Fruit fly (Drosophila melanogaster) whole organism, embryonic: ENCODE results near the gene CG13690.

Experiments used
- C15 ChIP-seq: fragments of 200-800 bp; sonication (Bioruptor generic); IDR thresholded peaks from 3 replicates; pipeline ENCODE4 v1.3.6; 2022; ENCODE audit warnings: missing biosample characterization, missing genetic modification characterization
- CG10321 ChIP-seq: fragments of 200-800 bp; sonication (Bioruptor generic); IDR thresholded peaks from 2 replicates; pipeline ENCODE4 v1.3.6; 2022; ENCODE audit warnings: missing biosample characterization, missing genetic modification characterization
- CG10565 ChIP-seq: fragments of 200-800 bp; sonication (Bioruptor generic); optimal IDR thresholded peaks from 3 replicates; lab custom pipeline; 2016; ENCODE audit warnings: missing biosample characterization, mild to moderate bottlenecking, missing genetic modification characterization
- CG12071 ChIP-seq: fragments of 200-800 bp; sonication (Bioruptor generic); optimal IDR thresholded peaks from 3 replicates; lab custom pipeline; 2018; ENCODE audit warnings: missing biosample characterization, mild to moderate bottlenecking, missing genetic modification characterization
- CG12104 ChIP-seq: fragments of 200-800 bp; sonication (Bioruptor generic); optimal IDR thresholded peaks from 3 replicates; lab custom pipeline; 2016; ENCODE audit warnings: missing biosample characterization, missing genetic modification characterization
- CG12219 ChIP-seq: fragments of 200-800 bp; sonication (Bioruptor generic); optimal IDR thresholded peaks from 3 replicates; lab custom pipeline; 2018; ENCODE audit warnings: missing biosample characterization, mild to moderate bottlenecking, missing genetic modification characterization
- CG12299 ChIP-seq: fragments of 200-800 bp; sonication (Bioruptor generic); optimal IDR thresholded peaks from 2 replicates; lab custom pipeline; 2018; ENCODE audit warnings: missing biosample characterization, mild to moderate bottlenecking, missing genetic modification characterization
- CG13296 ChIP-seq: fragments of 200-800 bp; sonication (Bioruptor generic); optimal IDR thresholded peaks from 3 replicates; lab custom pipeline; 2018; ENCODE audit warnings: missing biosample characterization, mild to moderate bottlenecking, missing genetic modification characterization
- CG13424 ChIP-seq: fragments of 200-800 bp; sonication (Bioruptor generic); optimal IDR thresholded peaks from 2 replicates; lab custom pipeline; 2019; ENCODE audit warnings: missing biosample characterization, mild to moderate bottlenecking, missing genetic modification characterization, moderate library complexity
- CG1529 ChIP-seq: fragments of 200-800 bp; sonication (Bioruptor generic); optimal IDR thresholded peaks from 3 replicates; lab custom pipeline; 2018; ENCODE audit warnings: missing biosample characterization, missing genetic modification characterization
- CG16813 ChIP-seq: fragments of 200-800 bp; sonication (Bioruptor generic); IDR thresholded peaks from 3 replicates; pipeline ENCODE4 v1.3.6; 2022; ENCODE audit warnings: missing biosample characterization, missing genetic modification characterization; ENCODE audit not compliant: partially characterized antibody
- CG17328 ChIP-seq: fragments of 200-800 bp; sonication (Bioruptor generic); IDR thresholded peaks from 2 replicates; pipeline ENCODE4 v1.3.6; 2022; ENCODE audit warnings: missing biosample characterization, missing genetic modification characterization
- CG17385 ChIP-seq: fragments of 200-800 bp; sonication (Bioruptor generic); optimal IDR thresholded peaks from 3 replicates; lab custom pipeline; 2018; ENCODE audit warnings: missing biosample characterization, mild to moderate bottlenecking, missing genetic modification characterization
- CG17568 ChIP-seq: fragments of 200-800 bp; sonication (Bioruptor generic); optimal IDR thresholded peaks from 2 replicates; lab custom pipeline; 2018; ENCODE audit warnings: missing biosample characterization, mild to moderate bottlenecking, missing genetic modification characterization, moderate library complexity
- CG17829 ChIP-seq: fragments of 200-800 bp; optimal IDR thresholded peaks from 2 replicates; lab custom pipeline; 2019; ENCODE audit warnings: missing biosample characterization, mild to moderate bottlenecking, missing genetic modification characterization, moderate library complexity
- CG1792 ChIP-seq: fragments of 200-800 bp; sonication (Bioruptor generic); optimal IDR thresholded peaks from 2 replicates; lab custom pipeline; 2016; ENCODE audit warnings: missing biosample characterization, missing genetic modification characterization
- CG18011 ChIP-seq: fragments of 200-800 bp; sonication (Bioruptor generic); optimal IDR thresholded peaks from 2 replicates; lab custom pipeline; 2017; ENCODE audit warnings: missing biosample characterization, missing genetic modification characterization, mild to moderate bottlenecking, moderate library complexity, missing genotype
- CG1832 ChIP-seq: fragments of 200-800 bp; sonication (Bioruptor generic); optimal IDR thresholded peaks from 2 replicates; lab custom pipeline; 2017; ENCODE audit warnings: missing biosample characterization, mild to moderate bottlenecking, missing genetic modification characterization, inconsistent platforms
- CG3163 ChIP-seq: fragments of 200-800 bp; sonication (Bioruptor generic); optimal IDR thresholded peaks from 3 replicates; lab custom pipeline; 2016; ENCODE audit warnings: missing biosample characterization, missing genetic modification characterization
- CG4820 ChIP-seq: fragments of 200-800 bp; sonication (Bioruptor generic); optimal IDR thresholded peaks from 3 replicates; lab custom pipeline; 2016; ENCODE audit warnings: missing biosample characterization, missing genetic modification characterization
- CG7357 ChIP-seq: fragments of 200-800 bp; sonication (Bioruptor generic); IDR thresholded peaks from 3 replicates; pipeline ENCODE4 v1.3.6; 2022; ENCODE audit warnings: missing biosample characterization, missing genetic modification characterization
- CG9727 ChIP-seq: fragments of 200-800 bp; sonication (Bioruptor generic); optimal IDR thresholded peaks from 3 replicates; lab custom pipeline; 2017; ENCODE audit warnings: missing biosample characterization, mild to moderate bottlenecking, missing genetic modification characterization
- CTCF ChIP-seq: fragments of 200-800 bp; sonication (Bioruptor generic); optimal IDR thresholded peaks from 2 replicates; lab custom pipeline; 2017; ENCODE audit warnings: missing biosample characterization, mild to moderate bottlenecking, missing genetic modification characterization, moderate library complexity
- Dll ChIP-seq: fragments of 200-800 bp; sonication (Bioruptor generic); IDR thresholded peaks from 4 replicates; pipeline ENCODE4 v1.3.6; 2022; ENCODE audit warnings: missing biosample characterization, missing genetic modification characterization; ENCODE audit not compliant: partially characterized antibody
- Dref ChIP-seq: fragments of 200-800 bp; sonication (Bioruptor generic); IDR thresholded peaks from 2 replicates; pipeline ENCODE4 v1.3.6; 2022; ENCODE audit warnings: missing biosample characterization, missing genetic modification characterization
- Ets97D ChIP-seq: fragments of 200-800 bp; sonication (Bioruptor generic); optimal IDR thresholded peaks from 3 replicates; lab custom pipeline; 2016; ENCODE audit warnings: missing biosample characterization, missing genetic modification characterization
- Hmx ChIP-seq: fragments of 200-800 bp; sonication (Bioruptor generic); optimal IDR thresholded peaks from 2 replicates; lab custom pipeline; 2016; ENCODE audit warnings: missing biosample characterization, missing genetic modification characterization
- Jarid2 ChIP-seq: fragments of 200-800 bp; sonication (Bioruptor generic); optimal IDR thresholded peaks from 3 replicates; lab custom pipeline; 2017; ENCODE audit warnings: mild to moderate bottlenecking, missing biosample characterization, missing genetic modification reagents, missing genetic modification characterization
- Lpt ChIP-seq: fragments of >200 bp; optimal IDR thresholded peaks from 2 replicates; lab custom pipeline; 2018; ENCODE audit warnings: missing biosample characterization, missing genetic modification characterization
- NFAT ChIP-seq: fragments of 200-800 bp; sonication (Bioruptor generic); IDR thresholded peaks from 2 replicates; pipeline ENCODE4 v1.3.6; 2022; ENCODE audit warnings: missing biosample characterization, missing genetic modification characterization
- cwo ChIP-seq: fragments of 200-800 bp; sonication (Bioruptor generic); optimal IDR thresholded peaks from 3 replicates; lab custom pipeline; 2017; ENCODE audit warnings: missing biosample characterization, missing genetic modification characterization, mild to moderate bottlenecking, moderate library complexity, missing genetic modification reagents
- dimm ChIP-seq: fragments of 200-800 bp; sonication (Bioruptor generic); IDR thresholded peaks from 2 replicates; pipeline ENCODE4 v1.3.6; 2022; ENCODE audit warnings: missing biosample characterization, missing genetic modification characterization
- dm ChIP-seq: fragments of 200-800 bp; sonication (Bioruptor generic); optimal IDR thresholded peaks from 3 replicates; lab custom pipeline; 2016; ENCODE audit warnings: missing biosample characterization, missing genetic modification characterization
- fd3F ChIP-seq: fragments of 200-800 bp; sonication (Bioruptor generic); optimal IDR thresholded peaks from 2 replicates; lab custom pipeline; 2018; ENCODE audit warnings: missing biosample characterization, mild to moderate bottlenecking, missing genetic modification characterization, moderate library complexity
- fu2 ChIP-seq: fragments of 200-800 bp; sonication (Bioruptor generic); optimal IDR thresholded peaks from 2 replicates; lab custom pipeline; 2016; ENCODE audit warnings: missing biosample characterization, missing genetic modification characterization
- gsb-n ChIP-seq: fragments of 200-800 bp; sonication (Bioruptor generic); optimal IDR thresholded peaks from 3 replicates; lab custom pipeline; 2018; ENCODE audit warnings: missing biosample characterization, mild to moderate bottlenecking, missing genetic modification characterization
- ham ChIP-seq: fragments of 200-800 bp; sonication (Bioruptor generic); IDR thresholded peaks from 2 replicates; pipeline ENCODE4 v1.3.6; 2022; ENCODE audit warnings: missing biosample characterization, missing genetic modification characterization
- her ChIP-seq: fragments of 200-800 bp; sonication (Bioruptor generic); optimal IDR thresholded peaks from 2 replicates; lab custom pipeline; 2016; ENCODE audit warnings: missing biosample characterization, missing genetic modification characterization
- kah ChIP-seq: fragments of 200-800 bp; sonication (Bioruptor generic); optimal IDR thresholded peaks from 2 replicates; lab custom pipeline; 2018; ENCODE audit warnings: missing biosample characterization, mild to moderate bottlenecking, missing genetic modification characterization
- ken ChIP-seq: fragments of 200-800 bp; sonication (Bioruptor generic); IDR thresholded peaks from 3 replicates; pipeline ENCODE4 v1.3.6; 2022; ENCODE audit warnings: missing biosample characterization, missing genetic modification characterization
- lov ChIP-seq, 2 experiments: fragments of 200-800 bp in 1 of 2; fragments of >200 bp in 1 of 2; sonication (Bioruptor generic) in 1 of 2; IDR thresholded peaks in 1 of 2; optimal IDR thresholded peaks in 1 of 2; 2 replicates in 1 of 2; 3 replicates in 1 of 2; pipeline versions ENCODE4 v1.3.6 to Lab custom; 2017 to 2022; ENCODE audit warnings: missing biosample characterization in 1 of 2, missing genetic modification characterization in 1 of 2
- pho ChIP-seq: fragments of 200-800 bp; sonication (Bioruptor generic); optimal IDR thresholded peaks from 2 replicates; lab custom pipeline; 2016; ENCODE audit warnings: missing biosample characterization, missing genetic modification characterization
- row ChIP-seq: fragments of 200-800 bp; sonication (Bioruptor generic); IDR thresholded peaks from 3 replicates; pipeline ENCODE4 v1.3.6; 2022; ENCODE audit warnings: missing biosample characterization, missing genetic modification characterization
- schlank ChIP-seq: fragments of 200-800 bp; sonication (Bioruptor generic); optimal IDR thresholded peaks from 2 replicates; lab custom pipeline; 2018; ENCODE audit warnings: missing biosample characterization, mild to moderate bottlenecking, missing genetic modification characterization
- so ChIP-seq: fragments of 200-800 bp; sonication (Bioruptor generic); IDR thresholded peaks from 3 replicates; pipeline ENCODE4 v1.3.6; 2022; ENCODE audit warnings: missing biosample characterization, missing genetic modification characterization
- sqz ChIP-seq: fragments of 200-800 bp; sonication (Bioruptor generic); optimal IDR thresholded peaks from 3 replicates; lab custom pipeline; 2018; ENCODE audit warnings: missing biosample characterization, mild to moderate bottlenecking, missing genetic modification characterization
- trh ChIP-seq: fragments of 200-800 bp; sonication (Bioruptor generic); optimal IDR thresholded peaks from 2 replicates; lab custom pipeline; 2016; ENCODE audit warnings: missing biosample characterization, missing genetic modification characterization
- twi ChIP-seq: fragments of 200-800 bp; optimal IDR thresholded peaks from 2 replicates; lab custom pipeline; 2019; ENCODE audit warnings: missing biosample characterization, mild to moderate bottlenecking, missing genetic modification characterization, moderate library complexity
- zfh2 ChIP-seq: fragments of 200-800 bp; sonication (Bioruptor generic); optimal IDR thresholded peaks from 2 replicates; lab custom pipeline; 2016; ENCODE audit warnings: missing biosample characterization, missing genetic modification characterization

CG13690 gene

dm6 chr2L:403627-404575, 15.6 kb downstream of the CG13690 start, which contains the start of gene Polr1B (continued):
- TF ChIP-seq CG12219 (GFP tag; lab: Kevin White, UChicago) (no peak), CG13296 (GFP tag; lab: Kevin White, UChicago) (no peak), CG12104 (GFP tag; lab: Kevin White, UChicago) (no peak), CG12071 (GFP tag; lab: Kevin White, UChicago) (no peak), CG7357 (GFP tag; lab: Robert Waterston, UW) (no peak), trh (GFP tag; lab: Kevin White, UChicago) (no peak), gsb-n (tag; lab: Kevin White, UChicago) (no peak), CG10565 (GFP tag; lab: Kevin White, UChicago) (no peak), lov (optimal IDR thresholded peaks at IDR 0.05; lab: Kevin White, UChicago) (no peak), lov (GFP tag; IDR thresholded peaks at IDR 0.05; lab: Robert Waterston, UW) (0 out of 3 replicates have a peak, but pooled peaks have one; percentile 32), kah (GFP tag; lab: Kevin White, UChicago) (no peak), CG9727 (GFP tag; lab: Kevin White, UChicago) (no peak), dm (GFP tag; lab: Kevin White, UChicago) (peak; percentile 86), CG13424 (tag; lab: Kevin White, UChicago) (peak; percentile 31), pho (GFP tag; lab: Kevin White, UChicago) (no peak), CG3163 (GFP tag; lab: Kevin White, UChicago) (no peak), CTCF (GFP tag; lab: Kevin White, UChicago) (peak; percentile 90), cwo (peak; percentile 91), so (GFP tag; lab: Robert Waterston, UW) (no peak), Lpt (no peak), CG17385 (GFP tag; lab: Kevin White, UChicago) (no peak), dimm (no peak), CG16813 (GFP tag; lab: Robert Waterston, UW) (0 out of 3 replicates have a peak, but pooled peaks have one; percentile 33), fu2 (GFP tag; lab: Kevin White, UChicago) (no peak), twi (peak; percentile 1), zfh2 (GFP tag; lab: Kevin White, UChicago) (no peak), CG1529 (no peak), Ets97D (GFP tag; lab: Kevin White, UChicago) (peak; percentile 42), Hmx (GFP tag; lab: Kevin White, UChicago) (no peak), ken (GFP tag; lab: Robert Waterston, UW) (no peak), CG4820 (GFP tag; lab: Kevin White, UChicago) (no peak), schlank (tag; lab: Kevin White, UChicago) (no peak), CG1832 (no peak), sqz (GFP tag; lab: Kevin White, UChicago) (no peak), Dll (GFP tag; lab: Robert Waterston, UW) (peak; percentile 70; the same call in 3 of the 4 replicates), Dref (GFP tag; lab: Robert Waterston, UW) (peak; percentile 38; the same call in 1 of the 2 replicates), CG10321 (no peak), fd3F (GFP tag; lab: Kevin White, UChicago) (no peak), CG12299 (peak; percentile 19), CG17328 (GFP tag; lab: Robert Waterston, UW) (no peak), C15 (GFP tag; lab: Robert Waterston, UW) (no peak), CG17568 (GFP tag; lab: Kevin White, UChicago) (no peak), ham (GFP tag; lab: Robert Waterston, UW) (no peak), CG1792 (GFP tag; lab: Kevin White, UChicago) (no peak), Jarid2 (no peak), CG17829 (tag; lab: Kevin White, UChicago) (peak; percentile 36), CG18011 (GFP tag; lab: Kevin White, UChicago) (no peak), row (GFP tag; lab: Robert Waterston, UW) (peak; percentile 84), NFAT (GFP tag; lab: Robert Waterston, UW) (no peak), her (GFP tag; lab: Kevin White, UChicago) (no peak)
